Worm (Caenorhabditis elegans): ENCODE data around the gene cyn-11.

The cyn-11 gene

ce11 chrII:8740326-8740949 is 24.4 kb upstream of the cyn-11 start (continued):
- TF ChIP-seq nhr-20 (tag; optimal IDR thresholded peaks at IDR 0.05) (peak; percentile 93), nhr-47 (tag; optimal IDR thresholded peaks at IDR 0.05) (peak; percentile 45), fkh-4 (tag; optimal IDR thresholded peaks at IDR 0.05; ENCODE audit: borderline replicate concordance) (no peak), ceh-63 (GFP tag; optimal IDR thresholded peaks at IDR 0.05) (no peak), nhr-19 (GFP tag; conservative IDR thresholded peaks at IDR 0.05) (peak; percentile 77), egl-27 (tag; optimal IDR thresholded peaks at IDR 0.05) (peak in 1 of 2 experiments; percentile 19), nhr-77 (tag; optimal IDR thresholded peaks at IDR 0.05) (no peak), nhr-76 (tag; optimal IDR thresholded peaks at IDR 0.05) (no peak), C04F5.9 (tag; optimal IDR thresholded peaks at IDR 0.05) (no peak), C34B4.2 (tag; optimal IDR thresholded peaks at IDR 0.05) (no peak), lin-39 (tag; optimal IDR thresholded peaks at IDR 0.05) (no peak), ceh-88 (GFP tag; IDR thresholded peaks at IDR 0.05) (no peak), fos-1 (tag; optimal IDR thresholded peaks at IDR 0.05) (peak; percentile 41), tbx-2 (tag; optimal IDR thresholded peaks at IDR 0.05) (peak; percentile 65), fkh-8 (tag; optimal IDR thresholded peaks at IDR 0.05) (no peak), nhr-11 (tag; optimal IDR thresholded peaks at IDR 0.05) (no peak), lin-14 (GFP tag; optimal IDR thresholded peaks at IDR 0.05) (peak; percentile 80), hlh-4 (tag; optimal IDR thresholded peaks at IDR 0.05) (no peak), tlp-1 (tag; optimal IDR thresholded peaks at IDR 0.05) (no peak), nhr-28 (tag; optimal IDR thresholded peaks at IDR 0.05) (no peak), nhr-237 (tag; optimal IDR thresholded peaks at IDR 0.05) (no peak), mef-2 (tag; optimal IDR thresholded peaks at IDR 0.05) (no peak), sup-37 (GFP tag; optimal IDR thresholded peaks at IDR 0.05) (no peak), C16A3.4 (tag; optimal IDR thresholded peaks at IDR 0.05) (peak; percentile 14), dpl-1 (GFP tag; optimal IDR thresholded peaks at IDR 0.05) (no peak), aha-1 (tag; optimal IDR thresholded peaks at IDR 0.05) (peak; percentile 46), pag-3 (tag; optimal IDR thresholded peaks at IDR 0.05; ENCODE audit: borderline replicate concordance, insufficient read depth) (no peak), nhr-85 (tag) (peak; percentile 96), efl-1 (optimal IDR thresholded peaks at IDR 0.05) (peak in 1 of 2 experiments; percentile 15), efl-1 (GFP tag; optimal IDR thresholded peaks at IDR 0.05 in 1 of 2) (peak in 1 of 2 experiments; percentile 89), elt-2 (tag; optimal IDR thresholded peaks at IDR 0.05) (peak; percentile 93), sptf-1 (tag; optimal IDR thresholded peaks at IDR 0.05) (no peak)

ce11 chrII:8738955-8739354 is 22.9 kb upstream of the cyn-11 start:
- no peak for TF ChIP-seq ets-5 (GFP tag; IDR thresholded peaks at IDR 0.05)
- TF ChIP-seq nhr-71 (tag; optimal IDR thresholded peaks at IDR 0.05), result peak; percentile 3
- no peak for TF ChIP-seq zag-1 (tag; optimal IDR thresholded peaks at IDR 0.05)
- no peak for TF ChIP-seq fkh-4 (tag; optimal IDR thresholded peaks at IDR 0.05; ENCODE audit: borderline replicate concordance)
- no peak for TF ChIP-seq pax-3 (tag; optimal IDR thresholded peaks at IDR 0.05)
- no peak for TF ChIP-seq lin-14 (GFP tag; optimal IDR thresholded peaks at IDR 0.05)
- no peak for TF ChIP-seq mep-1 (tag; optimal IDR thresholded peaks at IDR 0.05)
- no peak for TF ChIP-seq ztf-11 (tag; optimal IDR thresholded peaks at IDR 0.05)
- peak; percentile 62 for TF ChIP-seq elt-2 (tag; optimal IDR thresholded peaks at IDR 0.05)
- TF ChIP-seq nhr-77 (tag; optimal IDR thresholded peaks at IDR 0.05), result no peak
- TF ChIP-seq unc-86 (tag; optimal IDR thresholded peaks at IDR 0.05), result no peak
- no peak for TF ChIP-seq nhr-84 (tag; optimal IDR thresholded peaks at IDR 0.05)
- no peak for TF ChIP-seq unc-62 (GFP tag; optimal IDR thresholded peaks at IDR 0.05)
- TF ChIP-seq C16A3.4 (tag; optimal IDR thresholded peaks at IDR 0.05), result no peak

- TF ChIP-seq pax-3 (tag; optimal IDR thresholded peaks at IDR 0.05), result no peak
- TF ChIP-seq fkh-8 (tag; optimal IDR thresholded peaks at IDR 0.05), result no peak
- no peak for TF ChIP-seq nhr-77 (tag; optimal IDR thresholded peaks at IDR 0.05)
- peak; percentile 22 for TF ChIP-seq elt-2 (tag; optimal IDR thresholded peaks at IDR 0.05)
- TF ChIP-seq ceh-82 (tag; optimal IDR thresholded peaks at IDR 0.05), result no peak
- no peak for TF ChIP-seq efl-1 (optimal IDR thresholded peaks at IDR 0.05)
- peak in 1 of 2 experiments; percentile 23 for TF ChIP-seq efl-1 (GFP tag; optimal IDR thresholded peaks at IDR 0.05 in 1 of 2)
- TF ChIP-seq unc-30 (tag; optimal IDR thresholded peaks at IDR 0.05), result no peak
- no peak for TF ChIP-seq xbp-1 (tag; optimal IDR thresholded peaks at IDR 0.05)
Measured at ce11 chrII:8738244-8738643, 22.2 kb upstream of the cyn-11 start.
